Worm (Caenorhabditis elegans) whole organism, L2 larva: Measurements from ENCODE around the gene Y65A5A.2.

ENCODE experiments used
- ceh-82 ChIP-seq: fragments of 150-350 bp; optimal IDR thresholded peaks from 2 replicates; lab custom pipeline; 2014; ENCODE audit warnings: missing biosample characterization, missing genetic modification characterization
- fos-1 ChIP-seq: fragments of 150-350 bp; optimal IDR thresholded peaks from 2 replicates; lab custom pipeline; 2014; ENCODE audit warnings: missing biosample characterization, missing genetic modification characterization
- lin-13 ChIP-seq: fragments of 150-350 bp; optimal IDR thresholded peaks from 2 replicates; lab custom pipeline; 2014; ENCODE audit warnings: missing biosample characterization, missing genetic modification reagents, missing genetic modification characterization
- nhr-12 ChIP-seq: fragments of 150-350 bp; optimal IDR thresholded peaks from 2 replicates; lab custom pipeline; 2014; ENCODE audit warnings: missing biosample characterization, missing genetic modification characterization
- nhr-6 ChIP-seq: fragments of 150-350 bp; optimal IDR thresholded peaks from 2 replicates; lab custom pipeline; 2014; ENCODE audit warnings: missing biosample characterization, missing genetic modification characterization
- unc-62 ChIP-seq: fragments of 150-350 bp; optimal IDR thresholded peaks from 2 replicates; lab custom pipeline; 2014; ENCODE audit warnings: missing biosample characterization, missing genetic modification reagents, missing genetic modification characterization
- zag-1 ChIP-seq: fragments of 150-350 bp; optimal IDR thresholded peaks from 2 replicates; lab custom pipeline; 2014; ENCODE audit warnings: missing biosample characterization, missing genetic modification characterization

DNA sequence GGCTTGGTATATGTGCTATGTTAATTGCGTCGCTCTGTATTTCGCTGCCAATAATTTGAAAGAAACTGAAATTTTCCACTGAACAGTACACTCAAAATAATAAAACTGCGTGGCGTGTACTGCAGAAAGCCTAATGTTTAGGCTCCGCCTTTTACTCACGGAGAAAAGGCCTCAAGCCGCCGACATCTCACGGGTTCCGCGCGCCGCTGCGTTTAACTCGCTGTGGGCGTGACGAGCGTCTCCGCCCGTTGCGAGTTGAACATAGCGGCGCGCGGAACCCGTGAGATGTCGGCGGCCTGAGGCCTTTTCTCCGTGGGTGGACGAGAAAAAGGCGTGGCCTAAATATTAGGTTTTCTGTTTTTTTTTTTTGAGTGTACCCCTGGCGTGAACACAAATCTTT lies 27.2 kb upstream of the Y65A5A.2 start:
- no peak for TF ChIP-seq unc-62 (GFP tag; lab: Kevin White, UChicago)
- no peak for TF ChIP-seq fos-1
- no peak for TF ChIP-seq lin-13
- TF ChIP-seq ceh-82 (tag; lab: Kevin White, UChicago): no peak
- no peak for TF ChIP-seq zag-1
- no peak for TF ChIP-seq nhr-6
- no peak for TF ChIP-seq nhr-12 (tag; lab: Kevin White, UChicago)
